Fruit fly (Drosophila melanogaster): ENCODE measurements around the gene CG13998.

- TF ChIP-seq CG10321 (GFP tag; IDR thresholded peaks at IDR 0.05): no peak
- TF ChIP-seq nmo (GFP tag; optimal IDR thresholded peaks at IDR 0.05): peak; percentile 19
These were observed 41.1 kb upstream of the CG13998 start for dm6 chr2L:5997609-5998229.

Data from whole organism, embryonic.